Worm (Caenorhabditis elegans): ENCODE data around the gene fbxa-144.

DNA sequence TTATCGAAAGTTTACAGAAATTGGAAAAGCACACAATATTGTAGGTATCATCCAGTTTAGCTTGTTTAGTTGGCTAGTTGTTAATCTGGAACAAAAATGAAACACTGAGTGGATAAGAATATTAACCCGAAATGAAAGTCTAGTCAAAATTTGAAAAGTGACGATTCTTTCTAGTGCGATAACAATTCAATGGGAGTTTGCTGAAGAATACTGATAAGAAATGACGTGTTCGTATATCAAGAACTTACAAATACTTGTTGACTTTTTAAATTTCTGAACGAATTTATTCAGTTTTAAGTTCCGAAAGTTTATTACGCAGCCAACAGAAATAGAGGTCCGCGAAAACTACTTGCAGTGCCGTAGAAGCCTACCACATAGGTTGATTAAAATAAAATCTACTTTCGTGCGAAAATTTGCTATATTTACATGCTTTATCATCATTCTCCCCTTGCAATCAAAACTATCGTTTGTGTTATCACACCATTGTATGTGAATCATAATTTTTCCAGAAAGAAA lies 10.5 kb upstream of the fbxa-144 start, which contains the start of gene fbxa-88:
- TF ChIP-seq lin-15B (tag; optimal IDR thresholded peaks at IDR 0.05) (no peak), zag-1 (tag; optimal IDR thresholded peaks at IDR 0.05) (no peak)

Measured in whole organism, L3 larva.